Worm (Caenorhabditis elegans): Measurements from ENCODE around the gene Y110A2AL.5.

Y110A2AL.5 gene

ce11 chrII:2888957-2889630 is 24.8 kb downstream of the Y110A2AL.5 start, which contains the start of gene pinn-1:
pinn-1 (minus strand) TSS chrII:2889007.
- peak; percentile 62 for TF ChIP-seq nhr-10 (tag; optimal IDR thresholded peaks at IDR 0.05)
- TF ChIP-seq egl-27 (tag; optimal IDR thresholded peaks at IDR 0.05), result peak; percentile 61
- no peak for TF ChIP-seq nhr-23 (tag; optimal IDR thresholded peaks at IDR 0.05)
- TF ChIP-seq unc-62 (GFP tag; optimal IDR thresholded peaks at IDR 0.05), result no peak
- peak; percentile 88 to 91 for TF ChIP-seq lsy-2 (tag; optimal IDR thresholded peaks at IDR 0.05)
- TF ChIP-seq crh-2 (tag; optimal IDR thresholded peaks at IDR 0.05), result peak; percentile 87
- peak; percentile 95 for TF ChIP-seq lin-13 (GFP tag; optimal IDR thresholded peaks at IDR 0.05)
- TF ChIP-seq dmd-4 (tag; optimal IDR thresholded peaks at IDR 0.05), result no peak
- TF ChIP-seq ceh-82 (tag; optimal IDR thresholded peaks at IDR 0.05), result peak; percentile 48
- TF ChIP-seq nhr-12 (tag; optimal IDR thresholded peaks at IDR 0.05), result peak; percentile 56
- TF ChIP-seq nhr-129 (tag; optimal IDR thresholded peaks at IDR 0.05), result peak; percentile 63
- peak; percentile 93 for TF ChIP-seq sma-3 (GFP tag; optimal IDR thresholded peaks at IDR 0.05)
- TF ChIP-seq ama-1 (optimal IDR thresholded peaks at IDR 0.05), result no peak
- TF ChIP-seq fos-1 (tag; optimal IDR thresholded peaks at IDR 0.05), result peak; percentile 85
- TF ChIP-seq skn-1 (tag; optimal IDR thresholded peaks at IDR 0.05), result no peak
- peak; percentile 78 for TF ChIP-seq lin-11 (tag; optimal IDR thresholded peaks at IDR 0.05)
- peak; percentile 10 for TF ChIP-seq R02D3.7 (tag; optimal IDR thresholded peaks at IDR 0.05)
- TF ChIP-seq unc-39 (tag; optimal IDR thresholded peaks at IDR 0.05), result no peak
- TF ChIP-seq sma-9 (GFP tag; optimal IDR thresholded peaks at IDR 0.05), result peak; percentile 94
- TF ChIP-seq sma-9 (tag; optimal IDR thresholded peaks at IDR 0.05), result no peak
- peak; percentile 87 for TF ChIP-seq gmeb-1 (tag; optimal IDR thresholded peaks at IDR 0.05)
- peak; percentile 66 for TF ChIP-seq zag-1 (tag; optimal IDR thresholded peaks at IDR 0.05)
- peak; percentile 60 for TF ChIP-seq snpc-4 (tag; optimal IDR thresholded peaks at IDR 0.05)
- TF ChIP-seq nhr-11 (tag; optimal IDR thresholded peaks at IDR 0.05), result no peak
- peak; percentile 87 for TF ChIP-seq nhr-21 (tag; optimal IDR thresholded peaks at IDR 0.05)
- peak; percentile 73 for TF ChIP-seq nhr-77 (tag; optimal IDR thresholded peaks at IDR 0.05)
- no peak for TF ChIP-seq ztf-11 (tag; optimal IDR thresholded peaks at IDR 0.05)
- TF ChIP-seq mbf-1 (tag; optimal IDR thresholded peaks at IDR 0.05), result no peak
- no peak for TF ChIP-seq blmp-1 (tag; optimal IDR thresholded peaks at IDR 0.05; ENCODE audit: insufficient read depth)
- TF ChIP-seq mab-5 (tag; optimal IDR thresholded peaks at IDR 0.05), result peak; percentile 61
- peak; percentile 88 for TF ChIP-seq nhr-25 (tag; optimal IDR thresholded peaks at IDR 0.05)
- TF ChIP-seq Y55F3AM.14 (GFP tag; optimal IDR thresholded peaks at IDR 0.05), result peak; percentile 50
- TF ChIP-seq F13H6.1 (tag; optimal IDR thresholded peaks at IDR 0.05), result peak; percentile 90
- TF ChIP-seq sem-4 (tag; optimal IDR thresholded peaks at IDR 0.05), result peak; percentile 83
- peak in 1 of 2 experiments; percentile 10 for TF ChIP-seq mdl-1 (tag; optimal IDR thresholded peaks at IDR 0.05)
- TF ChIP-seq ceh-16 (tag; optimal IDR thresholded peaks at IDR 0.05), result peak; percentile 73
- TF ChIP-seq unc-55 (GFP tag; optimal IDR thresholded peaks at IDR 0.05), result peak; percentile 94
- TF ChIP-seq ztf-4 (tag; optimal IDR thresholded peaks at IDR 0.05), result peak; percentile 53
- peak; percentile 87 for TF ChIP-seq C34F6.9 (tag; optimal IDR thresholded peaks at IDR 0.05)
- no peak for TF ChIP-seq elt-1 (tag; optimal IDR thresholded peaks at IDR 0.05)
- TF ChIP-seq ztf-1 (GFP tag; conservative IDR thresholded peaks at IDR 0.05), result 0 out of 2 replicates have a peak, but pooled peaks have one; percentile 56
- peak; percentile 14 for TF ChIP-seq nhr-6 (tag; optimal IDR thresholded peaks at IDR 0.05)

DNA sequence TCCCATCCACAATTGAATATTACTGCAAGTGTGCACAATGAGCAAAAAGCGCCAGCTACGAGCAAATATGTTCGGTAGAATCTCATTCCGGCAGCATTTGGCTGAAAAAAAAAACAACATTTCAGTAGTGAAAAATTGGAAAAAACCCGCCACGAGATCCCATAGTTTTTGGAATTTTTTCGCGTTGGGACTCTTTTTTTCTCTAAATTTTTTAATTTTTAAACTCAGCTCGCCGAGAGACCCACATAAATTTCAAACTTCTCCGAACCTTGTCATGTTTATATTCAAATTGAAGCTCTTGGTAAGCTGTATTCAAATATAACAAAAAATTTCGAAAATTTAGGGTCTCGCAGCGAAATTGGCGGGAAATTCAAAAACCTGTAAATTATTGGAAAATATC is 30.0 kb downstream of the Y110A2AL.5 start, which contains the start of gene sqv-2:
Gene sqv-2 (minus strand): TSS at position 101 of the 400 bp plus-strand sequence.
- TF ChIP-seq egl-27 (tag; optimal IDR thresholded peaks at IDR 0.05), result no peak
- no peak for TF ChIP-seq ceh-82 (tag; optimal IDR thresholded peaks at IDR 0.05)
- TF ChIP-seq lin-11 (tag; optimal IDR thresholded peaks at IDR 0.05), result no peak
- no peak for TF ChIP-seq aly-2 (tag; optimal IDR thresholded peaks at IDR 0.05)
- no peak for TF ChIP-seq nhr-237 (tag; optimal IDR thresholded peaks at IDR 0.05)
- TF ChIP-seq unc-39 (tag; optimal IDR thresholded peaks at IDR 0.05), result no peak
- TF ChIP-seq lin-13 (GFP tag; optimal IDR thresholded peaks at IDR 0.05), result no peak
- no peak for TF ChIP-seq lin-39 (tag; optimal IDR thresholded peaks at IDR 0.05)
- TF ChIP-seq alr-1 (tag; optimal IDR thresholded peaks at IDR 0.05), result no peak
- TF ChIP-seq nhr-129 (tag; optimal IDR thresholded peaks at IDR 0.05), result no peak
- no peak for TF ChIP-seq fos-1 (tag; optimal IDR thresholded peaks at IDR 0.05)
- TF ChIP-seq sem-4 (tag; optimal IDR thresholded peaks at IDR 0.05), result no peak
- no peak for TF ChIP-seq nhr-6 (tag; optimal IDR thresholded peaks at IDR 0.05)
- no peak for TF ChIP-seq gmeb-1 (tag; optimal IDR thresholded peaks at IDR 0.05)
- TF ChIP-seq ceh-16 (tag; optimal IDR thresholded peaks at IDR 0.05), result no peak
- no peak for TF ChIP-seq unc-55 (GFP tag; optimal IDR thresholded peaks at IDR 0.05)

Measured in whole organism, L2 larva.